Worm (Caenorhabditis elegans): ENCODE data around the gene H38K22.6.

- no peak for TF ChIP-seq nhr-77 (tag; optimal IDR thresholded peaks at IDR 0.05)
- TF ChIP-seq nhr-11 (tag; optimal IDR thresholded peaks at IDR 0.05) = no peak
- no peak for TF ChIP-seq aly-2 (tag; optimal IDR thresholded peaks at IDR 0.05)
- TF ChIP-seq skn-1 (tag; optimal IDR thresholded peaks at IDR 0.05) = no peak
- no peak for TF ChIP-seq ama-1 (optimal IDR thresholded peaks at IDR 0.05)
- TF ChIP-seq snpc-4 (tag; optimal IDR thresholded peaks at IDR 0.05) = no peak
- TF ChIP-seq ceh-82 (tag; optimal IDR thresholded peaks at IDR 0.05) = no peak
- no peak for TF ChIP-seq unc-62 (GFP tag; optimal IDR thresholded peaks at IDR 0.05)
- no peak for TF ChIP-seq mdl-1 (tag; optimal IDR thresholded peaks at IDR 0.05)
These were observed 45.7 kb upstream of the H38K22.6 start for ce11 chrIII:4274524-4274923.
